Worm (Caenorhabditis elegans) whole organism, late embryonic: Measurements from ENCODE around the gene F43C11.6.

Source experiments
- ama-1 ChIP-seq: fragments of 150-350 bp; optimal IDR thresholded peaks from 2 replicates; lab custom pipeline; 2014
- ceh-9 ChIP-seq: sonication (generic microtip); optimal IDR thresholded peaks from 2 replicates; lab custom pipeline; 2016; ENCODE audit warnings: mild to moderate bottlenecking, missing genetic modification characterization, inconsistent platforms, missing compliant biosample characterization
- dmd-4 ChIP-seq: sonication (generic microtip); optimal IDR thresholded peaks from 2 replicates; lab custom pipeline; 2016; ENCODE audit warnings: borderline replicate concordance, missing genetic modification characterization, missing compliant biosample characterization
- dve-1 ChIP-seq: sonication (generic microtip); optimal IDR thresholded peaks from 2 replicates; lab custom pipeline; 2017; ENCODE audit warnings: antibody characterized with exemption, mild to moderate bottlenecking, missing genetic modification characterization, missing compliant biosample characterization
- lin-11 ChIP-seq: fragments of 200-800 bp; sonication (Bioruptor generic); optimal IDR thresholded peaks from 2 replicates; lab custom pipeline; 2018; ENCODE audit warnings: mild to moderate bottlenecking, missing genetic modification characterization, missing compliant biosample characterization
- pax-1 ChIP-seq: fragments of 150-350 bp; optimal IDR thresholded peaks from 2 replicates; lab custom pipeline; 2014; ENCODE audit warnings: missing biosample characterization, missing genetic modification characterization
- sox-4 ChIP-seq: sonication (generic microtip); optimal IDR thresholded peaks from 2 replicates; lab custom pipeline; 2017; ENCODE audit warnings: mild to moderate bottlenecking, missing genetic modification characterization, inconsistent platforms, missing compliant biosample characterization
- tbx-2 ChIP-seq: sonication (generic microtip); optimal IDR thresholded peaks from 2 replicates; lab custom pipeline; 2016; ENCODE audit warnings: missing genetic modification characterization, missing compliant biosample characterization
- ztf-16 ChIP-seq: sonication (generic microtip); optimal IDR thresholded peaks from 2 replicates; lab custom pipeline; 2017; ENCODE audit warnings: missing genetic modification characterization, missing compliant biosample characterization

ce11 chrII:2353012-2353411, 10.8 kb downstream of the F43C11.6 start, which contains the start of gene F43C11.3:
- TF ChIP-seq ztf-16 (tag; lab: Kevin White, UChicago) = no peak
- TF ChIP-seq sox-4 (tag; lab: Kevin White, UChicago) = no peak
- TF ChIP-seq tbx-2 = no peak
- TF ChIP-seq dmd-4 (tag; lab: Kevin White, UChicago) = no peak
- no peak for TF ChIP-seq dve-1 (tag; lab: Kevin White, UChicago)
- TF ChIP-seq ama-1 (lab: Kevin White, UChicago) = no peak
- no peak for TF ChIP-seq ceh-9 (tag; lab: Kevin White, UChicago)
- TF ChIP-seq lin-11 = no peak
- no peak for TF ChIP-seq pax-1 (tag; lab: Kevin White, UChicago)
